Fruit fly (Drosophila melanogaster) whole organism, prepupa: ENCODE results near the gene tank.

Experiments
- Blimp-1 ChIP-seq: fragments of 200-800 bp; sonication (Bioruptor generic); optimal IDR thresholded peaks from 3 replicates; lab custom pipeline; 2017; ENCODE audit warnings: missing biosample characterization, missing genetic modification characterization, mild to moderate bottlenecking, moderate library complexity, missing genetic modification reagents
- CG11294 ChIP-seq: fragments of 200-800 bp; sonication (Bioruptor generic); IDR thresholded peaks from 2 replicates; pipeline ENCODE4 v1.3.6; 2022; ENCODE audit warnings: missing biosample characterization, missing genetic modification characterization
- CG11762 ChIP-seq: fragments of 200-800 bp; sonication (Bioruptor generic); optimal IDR thresholded peaks from 3 replicates; lab custom pipeline; 2016; ENCODE audit warnings: missing biosample characterization, missing genetic modification characterization; ENCODE audit not compliant: insufficient read depth
- CG15336 ChIP-seq: fragments of 200-800 bp; sonication (Bioruptor generic); IDR thresholded peaks from 2 replicates; pipeline ENCODE4 v1.3.6; 2022; ENCODE audit warnings: missing biosample characterization, missing genetic modification characterization
- CG16779 ChIP-seq: fragments of 200-800 bp; sonication (Bioruptor generic); optimal IDR thresholded peaks from 3 replicates; lab custom pipeline; 2017; ENCODE audit warnings: missing biosample characterization, mild to moderate bottlenecking, missing genetic modification characterization
- CG3032 ChIP-seq: fragments of 200-800 bp; optimal IDR thresholded peaks from 2 replicates; lab custom pipeline; 2019; ENCODE audit warnings: missing biosample characterization, mild to moderate bottlenecking, missing genetic modification characterization, moderate library complexity
- CG31627 ChIP-seq: fragments of 200-800 bp; sonication (Bioruptor generic); optimal IDR thresholded peaks from 3 replicates; lab custom pipeline; 2016; ENCODE audit warnings: missing biosample characterization, missing genetic modification characterization
- CG32006 ChIP-seq: fragments of 200-800 bp; sonication (Bioruptor generic); optimal IDR thresholded peaks from 3 replicates; lab custom pipeline; 2017; ENCODE audit warnings: missing biosample characterization, mild to moderate bottlenecking, missing genetic modification characterization
- CG34406 ChIP-seq: fragments of 200-800 bp; sonication (Bioruptor generic); optimal IDR thresholded peaks from 3 replicates; lab custom pipeline; 2016; ENCODE audit warnings: missing biosample characterization, missing genetic modification characterization
- CG3919 ChIP-seq: fragments of 200-800 bp; sonication (Bioruptor generic); optimal IDR thresholded peaks from 3 replicates; lab custom pipeline; 2016; ENCODE audit warnings: missing biosample characterization, missing genetic modification characterization
- CG4318 ChIP-seq: fragments of 200-800 bp; sonication (Bioruptor generic); optimal IDR thresholded peaks from 3 replicates; lab custom pipeline; 2017; ENCODE audit warnings: missing biosample characterization, mild to moderate bottlenecking, missing genetic modification characterization
- CG6163 ChIP-seq: fragments of 200-800 bp; sonication (Bioruptor generic); IDR thresholded peaks from 3 replicates; pipeline ENCODE4 v1.3.6; 2022; ENCODE audit warnings: missing biosample characterization, missing genetic modification characterization
- CG6276 ChIP-seq: fragments of 200-800 bp; sonication (Bioruptor generic); optimal IDR thresholded peaks from 2 replicates; lab custom pipeline; 2017; ENCODE audit warnings: missing biosample characterization, mild to moderate bottlenecking, missing genetic modification characterization
- CG6792 ChIP-seq: fragments of 200-800 bp; sonication (Bioruptor generic); optimal IDR thresholded peaks from 3 replicates; lab custom pipeline; 2016; ENCODE audit warnings: missing biosample characterization, missing genetic modification characterization
- CG6808 ChIP-seq: fragments of 200-800 bp; sonication (Bioruptor generic); optimal IDR thresholded peaks from 3 replicates; lab custom pipeline; 2017; ENCODE audit warnings: missing biosample characterization, missing genetic modification characterization, mild to moderate bottlenecking, moderate library complexity, missing genetic modification reagents
- CG6854 ChIP-seq: fragments of 200-800 bp; sonication (Bioruptor generic); optimal IDR thresholded peaks from 2 replicates; lab custom pipeline; 2017; ENCODE audit warnings: missing biosample characterization, mild to moderate bottlenecking, missing genetic modification characterization
- CG7368 ChIP-seq: fragments of 200-800 bp; sonication (Bioruptor generic); optimal IDR thresholded peaks from 3 replicates; lab custom pipeline; 2016; ENCODE audit warnings: missing biosample characterization, missing genetic modification characterization
- CG8119 ChIP-seq: fragments of 200-800 bp; sonication (Bioruptor generic); IDR thresholded peaks from 3 replicates; pipeline ENCODE4 v1.3.6; 2022; ENCODE audit warnings: missing biosample characterization, missing genetic modification characterization
- CG8319 ChIP-seq: fragments of 200-800 bp; sonication (Bioruptor generic); optimal IDR thresholded peaks from 3 replicates; lab custom pipeline; 2016; ENCODE audit warnings: missing biosample characterization, missing genetic modification characterization
- CG8632 ChIP-seq: fragments of 200-800 bp; sonication (Bioruptor generic); optimal IDR thresholded peaks from 3 replicates; lab custom pipeline; 2016; ENCODE audit warnings: missing biosample characterization, missing genetic modification characterization
- CG9139 ChIP-seq: fragments of 200-800 bp; sonication (Bioruptor generic); optimal IDR thresholded peaks from 3 replicates; lab custom pipeline; 2017; ENCODE audit warnings: missing biosample characterization, mild to moderate bottlenecking, missing genetic modification characterization
- Eip75B ChIP-seq: fragments of 200-800 bp; sonication (Bioruptor generic); optimal IDR thresholded peaks from 3 replicates; lab custom pipeline; 2016; ENCODE audit warnings: missing biosample characterization, missing genetic modification characterization
- Eip78C ChIP-seq: fragments of 200-800 bp; sonication (Bioruptor generic); peaks from one replicate; lab custom pipeline; 2016; ENCODE audit warnings: missing biosample characterization, missing genetic modification characterization
- Eip93F ChIP-seq: fragments of 200-800 bp; sonication (Bioruptor generic); optimal IDR thresholded peaks from 2 replicates; lab custom pipeline; 2016; ENCODE audit warnings: missing biosample characterization, mild to moderate bottlenecking, missing genetic modification characterization
- Ets96B ChIP-seq: fragments of 200-800 bp; optimal IDR thresholded peaks from 2 replicates; lab custom pipeline; 2019; ENCODE audit warnings: missing biosample characterization, mild to moderate bottlenecking, missing genetic modification characterization, moderate library complexity
- Gug ChIP-seq: fragments of 200-800 bp; sonication (Bioruptor generic); IDR thresholded peaks from 2 replicates; pipeline ENCODE4 v1.3.6; 2022; ENCODE audit warnings: missing biosample characterization, missing genetic modification characterization
- Hr39 ChIP-seq: fragments of 200-800 bp; sonication (Bioruptor generic); optimal IDR thresholded peaks from 2 replicates; lab custom pipeline; 2016; ENCODE audit warnings: missing biosample characterization, missing genetic modification characterization
- Hr4 ChIP-seq: fragments of 200-800 bp; sonication (Bioruptor generic); optimal IDR thresholded peaks from 3 replicates; lab custom pipeline; 2016; ENCODE audit warnings: missing biosample characterization, missing genetic modification characterization
- Lpt ChIP-seq: fragments of 200-800 bp; sonication (Bioruptor generic); optimal IDR thresholded peaks from 3 replicates; lab custom pipeline; 2016; ENCODE audit warnings: missing biosample characterization, missing genetic modification characterization
- Met ChIP-seq: fragments of 200-800 bp; sonication (Bioruptor generic); optimal IDR thresholded peaks from 3 replicates; lab custom pipeline; 2016; ENCODE audit warnings: missing biosample characterization, missing genetic modification characterization
- Smox ChIP-seq: fragments of 200-800 bp; sonication (Bioruptor generic); optimal IDR thresholded peaks from 3 replicates; lab custom pipeline; 2016; ENCODE audit warnings: missing biosample characterization, missing genetic modification characterization
- Sox102F ChIP-seq: fragments of 200-800 bp; sonication (Bioruptor generic); optimal IDR thresholded peaks from 2 replicates; lab custom pipeline; 2016; ENCODE audit warnings: missing biosample characterization, mild to moderate bottlenecking, missing genetic modification characterization
- Sox14 ChIP-seq: fragments of 200-800 bp; sonication (Bioruptor generic); optimal IDR thresholded peaks from 3 replicates; lab custom pipeline; 2016; ENCODE audit warnings: missing biosample characterization, missing genetic modification characterization
- Sox15 ChIP-seq: fragments of 200-800 bp; sonication (Bioruptor generic); optimal IDR thresholded peaks from 3 replicates; lab custom pipeline; 2016; ENCODE audit warnings: missing biosample characterization, missing genetic modification characterization
- achi ChIP-seq: fragments of 200-800 bp; sonication (Bioruptor generic); optimal IDR thresholded peaks from 3 replicates; lab custom pipeline; 2016; ENCODE audit warnings: missing biosample characterization, missing genetic modification characterization
- acj6 ChIP-seq: fragments of 200-800 bp; sonication (Bioruptor generic); optimal IDR thresholded peaks from 3 replicates; lab custom pipeline; 2016; ENCODE audit warnings: missing biosample characterization, missing genetic modification characterization
- cyc ChIP-seq: fragments of 200-800 bp; sonication (Bioruptor generic); optimal IDR thresholded peaks from 3 replicates; lab custom pipeline; 2016; ENCODE audit warnings: missing biosample characterization, missing genetic modification characterization
- dac ChIP-seq: fragments of 200-800 bp; sonication (Bioruptor generic); optimal IDR thresholded peaks from 2 replicates; lab custom pipeline; 2017; ENCODE audit warnings: missing biosample characterization, mild to moderate bottlenecking, missing genetic modification characterization
- fd59A ChIP-seq: fragments of 200-800 bp; sonication (Bioruptor generic); optimal IDR thresholded peaks from 2 replicates; lab custom pipeline; 2017; ENCODE audit warnings: missing biosample characterization, mild to moderate bottlenecking, missing genetic modification characterization, missing genetic modification reagents
- fd85E ChIP-seq: fragments of 200-800 bp; sonication (Bioruptor generic); optimal IDR thresholded peaks from 3 replicates; lab custom pipeline; 2016; ENCODE audit warnings: missing biosample characterization, missing genetic modification characterization
- fkh ChIP-seq: fragments of 200-800 bp; sonication (Bioruptor generic); optimal IDR thresholded peaks from 3 replicates; lab custom pipeline; 2017; ENCODE audit warnings: missing biosample characterization, mild to moderate bottlenecking, missing genetic modification characterization, moderate library complexity
- lz ChIP-seq: fragments of 200-800 bp; sonication (Bioruptor generic); optimal IDR thresholded peaks from 3 replicates; lab custom pipeline; 2016; ENCODE audit warnings: missing biosample characterization, missing genetic modification characterization
- salr ChIP-seq, 2 experiments: fragments of 200-800 bp; sonication (Bioruptor generic); optimal IDR thresholded peaks; 3 replicates each; lab custom pipeline; 2016 to 2018; ENCODE audit warnings: missing biosample characterization in 2 of 2, missing genetic modification characterization in 2 of 2, mild to moderate bottlenecking in 1 of 2
- spab ChIP-seq: fragments of 200-800 bp; sonication (Bioruptor generic); optimal IDR thresholded peaks from 2 replicates; lab custom pipeline; 2017; ENCODE audit warnings: missing biosample characterization, mild to moderate bottlenecking, missing genetic modification characterization, missing genetic modification reagents
- ss ChIP-seq, 2 experiments: fragments of 200-800 bp; sonication (Bioruptor generic); optimal IDR thresholded peaks; 2 replicates in 1 of 2; 3 replicates in 1 of 2; lab custom pipeline; 2017 to 2018; ENCODE audit warnings: mild to moderate bottlenecking in 2 of 2, missing biosample characterization in 2 of 2, missing genetic modification characterization in 2 of 2, moderate library complexity in 1 of 2
- topi ChIP-seq: fragments of 200-800 bp; sonication (Bioruptor generic); optimal IDR thresholded peaks from 3 replicates; lab custom pipeline; 2016; ENCODE audit warnings: missing biosample characterization, missing genetic modification characterization
- vri ChIP-seq: fragments of 200-800 bp; sonication (Bioruptor generic); optimal IDR thresholded peaks from 3 replicates; lab custom pipeline; 2016; ENCODE audit warnings: missing biosample characterization, mild to moderate bottlenecking, missing genetic modification characterization

The tank gene

DNA sequence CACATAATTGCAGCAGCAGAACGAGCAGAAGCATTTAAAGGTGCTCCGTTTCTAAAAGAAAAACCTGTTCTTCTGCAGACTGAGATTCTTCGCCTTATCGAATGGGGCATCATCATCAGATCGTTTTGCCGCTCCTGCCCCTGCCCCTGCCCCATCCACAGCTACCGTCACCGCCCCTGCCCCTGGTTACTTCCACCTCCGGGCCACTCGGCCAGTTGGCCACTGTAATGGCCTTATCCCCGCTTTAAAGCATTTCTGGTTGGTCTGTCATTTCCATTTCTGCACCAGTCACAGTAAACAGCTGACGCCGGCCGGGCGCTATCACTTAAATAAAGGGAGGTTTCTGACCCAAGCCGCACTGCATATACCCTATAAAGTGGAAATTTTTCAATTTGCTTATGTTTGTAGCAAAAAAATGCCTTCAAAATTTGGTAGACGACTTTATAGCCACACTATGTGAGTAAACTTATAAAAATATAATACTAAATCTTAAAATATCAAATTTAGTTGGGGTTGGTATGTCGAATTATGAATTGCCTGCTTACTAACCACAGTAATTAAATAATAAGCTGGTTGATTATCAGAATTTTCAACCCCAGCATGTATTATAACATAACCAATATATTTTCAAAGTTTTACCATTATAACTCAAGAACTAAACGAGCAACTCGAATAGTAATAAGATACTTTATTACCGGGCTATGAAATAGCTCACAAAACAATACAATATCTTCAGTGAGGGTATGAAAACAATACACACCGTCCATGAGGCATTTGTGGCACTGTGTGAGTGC lies 26.9 kb downstream of the tank start (continued):
- TF ChIP-seq lz (GFP tag; lab: Kevin White, UChicago), result peak; percentile 62
- peak; percentile 69 for TF ChIP-seq fd59A (GFP tag; lab: Kevin White, UChicago)
- peak; percentile 35; the same call in 2 of the 3 replicates for TF ChIP-seq CG8119 (GFP tag; lab: Robert Waterston, UW)
- peak; percentile 95 for TF ChIP-seq Eip78C (GFP tag; lab: Kevin White, UChicago)
- no peak for TF ChIP-seq Lpt
- TF ChIP-seq Blimp-1, result peak; percentile 57
- TF ChIP-seq fkh, result peak; percentile 57
- TF ChIP-seq fd85E (GFP tag; lab: Kevin White, UChicago), result no peak
- peak; percentile 38 for TF ChIP-seq CG8319
- peak; percentile 56 for TF ChIP-seq CG31627 (GFP tag; lab: Kevin White, UChicago)

DNA sequence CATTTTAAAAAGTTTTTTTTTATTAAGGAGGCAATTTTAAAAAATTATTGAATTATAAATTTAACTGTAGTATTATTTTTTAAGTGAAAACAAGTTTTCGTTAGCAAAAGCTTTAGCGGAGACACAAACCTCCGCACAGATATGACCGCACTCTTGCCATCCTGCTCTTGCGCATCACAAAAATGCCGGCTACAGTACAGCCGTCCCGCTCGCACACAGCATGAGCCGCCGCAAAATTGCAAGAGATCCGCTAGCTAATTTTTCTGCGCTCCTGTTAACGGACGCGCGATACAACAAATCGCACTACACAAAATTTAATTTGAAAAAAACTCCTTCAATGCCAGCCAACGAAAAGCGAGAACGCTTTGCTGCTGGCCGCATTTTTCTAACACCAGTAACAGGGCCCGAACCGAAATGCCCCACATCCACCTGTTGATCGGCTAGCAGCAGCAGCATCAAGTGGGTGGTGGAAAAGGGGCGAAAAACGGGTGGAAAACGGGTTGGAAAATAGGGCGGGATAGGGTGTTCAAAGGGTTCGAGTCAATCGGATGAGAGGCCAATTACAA lies 27.7 kb downstream of the tank start:
- no peak for TF ChIP-seq CG11294 (GFP tag; lab: Robert Waterston, UW)
- TF ChIP-seq dac (GFP tag; lab: Kevin White, UChicago), result no peak
- no peak for TF ChIP-seq Gug (GFP tag; lab: Robert Waterston, UW)
- TF ChIP-seq Blimp-1, result no peak
- no peak for TF ChIP-seq salr (GFP tag; optimal IDR thresholded peaks at IDR 0.05; lab: Kevin White, UChicago)
- peak; percentile 12 for TF ChIP-seq topi (GFP tag; lab: Kevin White, UChicago)
- TF ChIP-seq CG6792 (GFP tag; lab: Kevin White, UChicago), result peak; percentile 40
- TF ChIP-seq vri, result peak; percentile 25
- peak; percentile 49 for TF ChIP-seq Lpt
- peak; percentile 79 for TF ChIP-seq CG6854 (GFP tag; lab: Kevin White, UChicago)
- TF ChIP-seq CG6276 (GFP tag; lab: Kevin White, UChicago), result no peak
- TF ChIP-seq CG6163 (GFP tag; lab: Robert Waterston, UW), result peak; percentile 21; the same call in 1 of the 3 replicates
- no peak for TF ChIP-seq Hr4
- no peak for TF ChIP-seq CG6808 (GFP tag; lab: Kevin White, UChicago)
- TF ChIP-seq CG9139 (GFP tag; lab: Kevin White, UChicago), result no peak
- TF ChIP-seq spab, result no peak
- no peak for TF ChIP-seq Hr39 (GFP tag; lab: Kevin White, UChicago)
- TF ChIP-seq Sox102F, result peak; percentile 25
- no peak for TF ChIP-seq CG34406 (GFP tag; lab: Kevin White, UChicago)
- TF ChIP-seq Eip93F (GFP tag; lab: Kevin White, UChicago), result no peak
- peak; percentile 28 for TF ChIP-seq Sox14 (GFP tag; lab: Kevin White, UChicago)
- TF ChIP-seq CG3919 (GFP tag; lab: Kevin White, UChicago), result peak; percentile 42
- no peak for TF ChIP-seq ss (GFP tag; optimal IDR thresholded peaks at IDR 0.05; lab: Kevin White, UChicago)
- peak; percentile 46; the same call in 1 of the 2 replicates for TF ChIP-seq CG15336 (GFP tag; lab: Robert Waterston, UW)
- no peak for TF ChIP-seq CG16779
- no peak for TF ChIP-seq achi (GFP tag; lab: Kevin White, UChicago)
- peak; percentile 10 for TF ChIP-seq Ets96B (tag; lab: Kevin White, UChicago)
- TF ChIP-seq Met (GFP tag; lab: Kevin White, UChicago), result peak; percentile 28
- no peak for TF ChIP-seq fkh
- no peak; the same call in 2 of the 3 replicates for TF ChIP-seq CG8119 (GFP tag; lab: Robert Waterston, UW)
- TF ChIP-seq Eip75B (GFP tag; lab: Kevin White, UChicago), result no peak
- no peak for TF ChIP-seq CG4318
- peak; percentile 29 for TF ChIP-seq Smox (GFP tag; lab: Kevin White, UChicago)
- TF ChIP-seq Sox15 (GFP tag; lab: Kevin White, UChicago), result no peak
- peak; percentile 28 for TF ChIP-seq CG3032
- TF ChIP-seq CG11762 (GFP tag; lab: Kevin White, UChicago), result no peak
- TF ChIP-seq cyc (GFP tag; lab: Kevin White, UChicago), result no peak
- peak; percentile 17 for TF ChIP-seq acj6 (GFP tag; lab: Kevin White, UChicago)
- peak; percentile 26 for TF ChIP-seq CG7368 (GFP tag; lab: Kevin White, UChicago)
- TF ChIP-seq CG32006 (GFP tag; lab: Kevin White, UChicago), result no peak
- no peak for TF ChIP-seq fd85E (GFP tag; lab: Kevin White, UChicago)
- no peak for TF ChIP-seq CG8632
- peak; percentile 26 for TF ChIP-seq lz (GFP tag; lab: Kevin White, UChicago)
